Fruit fly (Drosophila melanogaster) S2 (cell line): Measurements from ENCODE around the gene X11L.

Source experiments
- CG8478 ChIP-seq: fragments of >200 bp; optimal IDR thresholded peaks from 2 replicates; lab custom pipeline; 2018
- CTCF ChIP-seq, 2 experiments: fragments of >200 bp; optimal IDR thresholded peaks; 2 replicates each; lab custom pipeline; 2018

- TF ChIP-seq CG8478 (lab: Kevin White, UChicago) = no peak
- no peak for TF ChIP-seq CTCF (optimal IDR thresholded peaks at IDR 0.05; lab: Kevin White, UChicago)
Measured at dm6 chrX:17588565-17588964, 10.8 kb upstream of the X11L start, which contains the start of gene CG12992.
